Worm (Caenorhabditis elegans) whole organism, early embryonic: ENCODE data around the gene cox-18.
"Not testable (repeated sequence)": the region's sequence is repeated elsewhere in the genome, so short reads cannot be mapped to it uniquely, and the experiment has no call there.

ENCODE experiments used
- F13C5.2 ChIP-seq: sonication (generic microtip); optimal IDR thresholded peaks from 2 replicates; lab custom pipeline; 2017; ENCODE audit warnings: mild to moderate bottlenecking, missing genetic modification characterization, inconsistent platforms, missing compliant biosample characterization
- ama-1 ChIP-seq: fragments of 150-350 bp; optimal IDR thresholded peaks from 2 replicates; lab custom pipeline; 2014
- ceh-13 ChIP-seq: fragments of 200-800 bp; sonication (Bioruptor generic); optimal IDR thresholded peaks from 2 replicates; lab custom pipeline; 2018; ENCODE audit warnings: mild to moderate bottlenecking, missing genetic modification characterization, missing compliant biosample characterization
- flt-1 ChIP-seq: fragments of 200-800 bp; sonication (Bioruptor generic); IDR thresholded peaks from 2 replicates; pipeline ENCODE4 v1.3.6; 2022; ENCODE audit warnings: missing genetic modification characterization, missing compliant biosample characterization
- hmbx-1 ChIP-seq: sonication (generic microtip); optimal IDR thresholded peaks from 2 replicates; lab custom pipeline; 2016; ENCODE audit warnings: mild to moderate bottlenecking, missing genetic modification characterization, missing compliant biosample characterization
- scrt-1 ChIP-seq: fragments of 200-800 bp; sonication (Bioruptor generic); IDR thresholded peaks from 2 replicates; pipeline ENCODE4 v1.3.6; 2022; ENCODE audit warnings: missing genetic modification characterization, missing compliant biosample characterization
- sea-1 ChIP-seq: fragments of 200-800 bp; sonication (Bioruptor generic); conservative IDR thresholded peaks from 2 replicates; pipeline ENCODE4 v1.3.6; 2022; ENCODE audit warnings: missing genetic modification characterization, missing compliant biosample characterization
- tra-4 ChIP-seq: sonication (generic microtip); optimal IDR thresholded peaks from 2 replicates; lab custom pipeline; 2017; ENCODE audit warnings: missing genetic modification characterization, missing compliant biosample characterization

- TF ChIP-seq ama-1 (lab: Kevin White, UChicago); hmbx-1 (tag; lab: Kevin White, UChicago); ceh-13 (GFP tag; lab: Kevin White, UChicago); sea-1 (GFP tag; lab: Robert Waterston, UW); flt-1 (GFP tag; lab: Robert Waterston, UW); tra-4 (tag; lab: Kevin White, UChicago); F13C5.2 (tag; lab: Kevin White, UChicago); scrt-1 (GFP tag; lab: Robert Waterston, UW): not testable (repeated sequence)
Measured at ce11 chrIV:1051636-1052133, 45.6 kb upstream of the cox-18 start, which contains the start of gene Y55F3AM.21.
